Fruit fly (Drosophila melanogaster) whole organism, embryonic: ENCODE data around the gene CG2021.

Experiments
- Adf1 ChIP-seq: fragments of 200-800 bp; sonication (Bioruptor generic); IDR thresholded peaks from 2 replicates; pipeline ENCODE4 v1.3.6; 2022; ENCODE audit warnings: missing biosample characterization, missing genetic modification characterization
- Atf6 ChIP-seq: fragments of 200-800 bp; sonication (Bioruptor generic); IDR thresholded peaks from 2 replicates; pipeline ENCODE4 v1.3.6; 2022; ENCODE audit warnings: missing biosample characterization, missing genetic modification characterization
- CG10366 ChIP-seq: fragments of 200-800 bp; sonication (Bioruptor generic); IDR thresholded peaks from 2 replicates; pipeline ENCODE4 v1.3.6; 2022; ENCODE audit warnings: missing biosample characterization, missing genetic modification characterization
- CG10431 ChIP-seq: fragments of 200-800 bp; sonication (Bioruptor generic); optimal IDR thresholded peaks from 3 replicates; lab custom pipeline; 2018; ENCODE audit warnings: missing biosample characterization, mild to moderate bottlenecking, missing genetic modification characterization
- CG10979 ChIP-seq: fragments of 200-800 bp; sonication (Bioruptor generic); optimal IDR thresholded peaks from 2 replicates; lab custom pipeline; 2018; ENCODE audit warnings: missing biosample characterization, mild to moderate bottlenecking, missing genetic modification characterization, moderate library complexity
- CG11696 ChIP-seq: fragments of 200-800 bp; sonication (Bioruptor generic); IDR thresholded peaks from 2 replicates; pipeline ENCODE4 v1.3.6; 2022; ENCODE audit warnings: missing biosample characterization, missing genetic modification characterization
- CG17359 ChIP-seq: fragments of 200-800 bp; sonication (Bioruptor generic); optimal IDR thresholded peaks from 3 replicates; lab custom pipeline; 2018; ENCODE audit warnings: missing biosample characterization, mild to moderate bottlenecking, missing genetic modification characterization, moderate library complexity
- CG2120 ChIP-seq: fragments of 200-800 bp; sonication (Bioruptor generic); optimal IDR thresholded peaks from 3 replicates; lab custom pipeline; 2016; ENCODE audit warnings: missing biosample characterization, missing genetic modification characterization
- CG2712 ChIP-seq: fragments of 200-800 bp; optimal IDR thresholded peaks from 3 replicates; lab custom pipeline; 2019; ENCODE audit warnings: missing biosample characterization, mild to moderate bottlenecking, missing genetic modification characterization, moderate library complexity
- CG30431 ChIP-seq: fragments of 200-800 bp; sonication (Bioruptor generic); optimal IDR thresholded peaks from 2 replicates; lab custom pipeline; 2017; ENCODE audit warnings: missing biosample characterization, missing genetic modification characterization
- CG3065 ChIP-seq: fragments of 200-800 bp; sonication (Bioruptor generic); optimal IDR thresholded peaks from 2 replicates; lab custom pipeline; 2016; ENCODE audit warnings: missing biosample characterization, missing genetic modification characterization
- CG31441 ChIP-seq: fragments of 200-800 bp; sonication (Bioruptor generic); IDR thresholded peaks from 2 replicates; pipeline ENCODE4 v1.3.6; 2022; ENCODE audit warnings: missing biosample characterization, missing genetic modification characterization
- CG3838 ChIP-seq: fragments of 200-800 bp; sonication (Bioruptor generic); optimal IDR thresholded peaks from 3 replicates; lab custom pipeline; 2016; ENCODE audit warnings: missing biosample characterization, missing genetic modification characterization
- CG4328 ChIP-seq: fragments of 200-800 bp; sonication (Bioruptor generic); optimal IDR thresholded peaks from 3 replicates; lab custom pipeline; 2017; ENCODE audit warnings: missing biosample characterization, missing genetic modification reagents, missing genetic modification characterization
- CG4854 ChIP-seq: fragments of 200-800 bp; sonication (Bioruptor generic); optimal IDR thresholded peaks from 2 replicates; lab custom pipeline; 2016; ENCODE audit warnings: missing biosample characterization, missing genetic modification characterization, inconsistent platforms
- CG8089 ChIP-seq: fragments of 200-800 bp; sonication (Bioruptor generic); optimal IDR thresholded peaks from 3 replicates; lab custom pipeline; 2016; ENCODE audit warnings: missing biosample characterization, missing genetic modification characterization
- CG9817 ChIP-seq: fragments of 200-800 bp; sonication (Bioruptor generic); optimal IDR thresholded peaks from 2 replicates; lab custom pipeline; 2018; ENCODE audit warnings: missing biosample characterization, mild to moderate bottlenecking, missing genetic modification characterization, moderate library complexity
- CG9876 ChIP-seq: fragments of 200-800 bp; sonication (Bioruptor generic); optimal IDR thresholded peaks from 2 replicates; lab custom pipeline; 2016; ENCODE audit warnings: missing biosample characterization, missing genetic modification characterization
- Gsc ChIP-seq: fragments of 200-800 bp; sonication (Bioruptor generic); IDR thresholded peaks from 2 replicates; pipeline ENCODE4 v1.3.6; 2022; ENCODE audit warnings: missing biosample characterization, missing genetic modification characterization
- HHEX ChIP-seq: fragments of 200-800 bp; sonication (Bioruptor generic); optimal IDR thresholded peaks from 3 replicates; lab custom pipeline; 2017; ENCODE audit warnings: missing biosample characterization, mild to moderate bottlenecking, missing genetic modification characterization, missing genetic modification reagents
- Jarid2 ChIP-seq: fragments of 200-800 bp; sonication (Bioruptor generic); optimal IDR thresholded peaks from 3 replicates; lab custom pipeline; 2017; ENCODE audit warnings: mild to moderate bottlenecking, missing biosample characterization, missing genetic modification reagents, missing genetic modification characterization
- Lhr ChIP-seq: fragments of 200-800 bp; sonication (Bioruptor generic); optimal IDR thresholded peaks from 3 replicates; lab custom pipeline; 2017; ENCODE audit warnings: mild to moderate bottlenecking, missing biosample characterization, missing genetic modification reagents, missing genetic modification characterization
- MESR4 ChIP-seq: fragments of 200-800 bp; sonication (Bioruptor generic); optimal IDR thresholded peaks from 2 replicates; lab custom pipeline; 2018; ENCODE audit warnings: missing biosample characterization, mild to moderate bottlenecking, missing genetic modification characterization, moderate library complexity
- Meics ChIP-seq: fragments of 200-800 bp; sonication (Bioruptor generic); optimal IDR thresholded peaks from 2 replicates; lab custom pipeline; 2017; ENCODE audit warnings: missing biosample characterization, mild to moderate bottlenecking, missing genetic modification characterization
- Spps ChIP-seq: fragments of 200-800 bp; sonication (Bioruptor generic); optimal IDR thresholded peaks from 2 replicates; lab custom pipeline; 2018; ENCODE audit warnings: missing biosample characterization, mild to moderate bottlenecking, missing genetic modification characterization
- ab ChIP-seq: fragments of 200-800 bp; sonication (Bioruptor generic); optimal IDR thresholded peaks from 2 replicates; lab custom pipeline; 2016; ENCODE audit warnings: missing biosample characterization, missing genetic modification characterization
- ato ChIP-seq: fragments of 200-800 bp; sonication (Bioruptor generic); IDR thresholded peaks from 2 replicates; pipeline ENCODE4 v1.3.6; 2022; ENCODE audit warnings: missing biosample characterization, missing genetic modification characterization; ENCODE audit not compliant: partially characterized antibody
- az2 ChIP-seq: fragments of 200-800 bp; sonication (Bioruptor generic); optimal IDR thresholded peaks from 3 replicates; lab custom pipeline; 2016; ENCODE audit warnings: missing biosample characterization, missing genetic modification characterization
- bbx ChIP-seq: fragments of 200-800 bp; sonication (Bioruptor generic); IDR thresholded peaks from 2 replicates; pipeline ENCODE4 v1.3.6; 2022; ENCODE audit warnings: missing biosample characterization, missing genetic modification characterization; ENCODE audit not compliant: partially characterized antibody
- btn ChIP-seq: fragments of 200-800 bp; sonication (Bioruptor generic); optimal IDR thresholded peaks from 2 replicates; lab custom pipeline; 2016; ENCODE audit warnings: missing biosample characterization, missing genetic modification characterization
- cas ChIP-seq: fragments of 200-800 bp; sonication (Bioruptor generic); IDR thresholded peaks from 2 replicates; pipeline ENCODE4 v1.3.6; 2022; ENCODE audit warnings: missing biosample characterization, missing genetic modification characterization
- chif ChIP-seq, 2 experiments: fragments of 200-800 bp; sonication (Bioruptor generic); optimal IDR thresholded peaks; 3 replicates each; lab custom pipeline; 2016; ENCODE audit warnings: missing biosample characterization in 2 of 2, missing genetic modification characterization in 2 of 2
- chinmo ChIP-seq: fragments of 200-800 bp; sonication (Bioruptor generic); IDR thresholded peaks from 4 replicates; pipeline ENCODE4 v1.3.6; 2022; ENCODE audit warnings: missing biosample characterization, missing genetic modification characterization; ENCODE audit not compliant: partially characterized antibody
- corto ChIP-seq: fragments of 200-800 bp; sonication (Bioruptor generic); optimal IDR thresholded peaks from 2 replicates; lab custom pipeline; 2016; ENCODE audit warnings: missing biosample characterization, mild to moderate bottlenecking, missing genetic modification characterization, moderate library complexity
- da ChIP-seq: fragments of 200-800 bp; sonication (Bioruptor generic); optimal IDR thresholded peaks from 2 replicates; lab custom pipeline; 2016; ENCODE audit warnings: missing biosample characterization, missing genetic modification characterization
- grn ChIP-seq: fragments of 200-800 bp; sonication (Bioruptor generic); optimal IDR thresholded peaks from 3 replicates; lab custom pipeline; 2017; ENCODE audit warnings: missing biosample characterization, missing genetic modification characterization
- h ChIP-seq: fragments of >200 bp; optimal IDR thresholded peaks from 2 replicates; lab custom pipeline; 2017
- hb ChIP-seq: fragments of 200-800 bp; sonication (Bioruptor generic); IDR thresholded peaks from 3 replicates; pipeline ENCODE4 v1.3.6; 2022; ENCODE audit warnings: missing biosample characterization, missing genetic modification characterization; ENCODE audit not compliant: partially characterized antibody
- hkb ChIP-seq, 2 experiments: fragments of 200-800 bp in 1 of 2; fragments of >200 bp in 1 of 2; sonication (Bioruptor generic) in 1 of 2; IDR thresholded peaks in 1 of 2; optimal IDR thresholded peaks in 1 of 2; 2 replicates each; pipeline versions ENCODE4 v1.3.6 to Lab custom; 2017 to 2022; ENCODE audit warnings: missing biosample characterization in 1 of 2, missing genetic modification characterization in 1 of 2
- jumu ChIP-seq: fragments of 200-800 bp; sonication (Bioruptor generic); optimal IDR thresholded peaks from 3 replicates; lab custom pipeline; 2016; ENCODE audit warnings: missing biosample characterization, missing genetic modification characterization
- ken ChIP-seq: fragments of 200-800 bp; sonication (Bioruptor generic); IDR thresholded peaks from 3 replicates; pipeline ENCODE4 v1.3.6; 2022; ENCODE audit warnings: missing biosample characterization, missing genetic modification characterization
- maf-S ChIP-seq: fragments of 200-800 bp; sonication (Bioruptor generic); optimal IDR thresholded peaks from 2 replicates; lab custom pipeline; 2016; ENCODE audit warnings: missing biosample characterization, missing genetic modification characterization
- schlank ChIP-seq: fragments of 200-800 bp; sonication (Bioruptor generic); optimal IDR thresholded peaks from 2 replicates; lab custom pipeline; 2018; ENCODE audit warnings: missing biosample characterization, mild to moderate bottlenecking, missing genetic modification characterization
- sens ChIP-seq: fragments of 200-800 bp; sonication (Bioruptor generic); peaks from one replicate; lab custom pipeline; 2016; ENCODE audit warnings: missing biosample characterization, missing genetic modification characterization
- twi ChIP-seq: fragments of 200-800 bp; optimal IDR thresholded peaks from 2 replicates; lab custom pipeline; 2019; ENCODE audit warnings: missing biosample characterization, mild to moderate bottlenecking, missing genetic modification characterization, moderate library complexity
- z ChIP-seq: fragments of 200-800 bp; sonication (Bioruptor generic); IDR thresholded peaks from 3 replicates; pipeline ENCODE4 v1.3.6; 2022; ENCODE audit warnings: missing biosample characterization, missing genetic modification characterization
- zf30C ChIP-seq: fragments of 200-800 bp; sonication (Bioruptor generic); optimal IDR thresholded peaks from 3 replicates; lab custom pipeline; 2018; ENCODE audit warnings: missing biosample characterization, mild to moderate bottlenecking, missing genetic modification characterization
- zfh1 ChIP-seq: fragments of 200-800 bp; sonication (Bioruptor generic); IDR thresholded peaks from 3 replicates; pipeline ENCODE4 v1.3.6; 2022; ENCODE audit warnings: missing biosample characterization, missing genetic modification characterization

CG2021 gene

dm6 chr3L:1797005-1797404, 19.8 kb upstream of the CG2021 start, which contains the start of gene CG12020:
CG12020 (plus strand) TSS chr3L:1797305.
- TF ChIP-seq schlank (tag; lab: Kevin White, UChicago) (no peak), sens (peak; percentile 28)

dm6 chr3L:1794943-1795696, 17.9 kb upstream of the CG2021 start, which contains the start of the genes alpha-Spec, dlt and Cdc37:
alpha-Spec (minus strand) TSS chr3L:1795328.
dlt (minus strand) TSS chr3L:1795328.
Cdc37 (plus strand) TSS chr3L:1795392.
- TF ChIP-seq hb (GFP tag; lab: Robert Waterston, UW), result peak; percentile 65
- TF ChIP-seq ato, result peak; percentile 59
- no peak for TF ChIP-seq Jarid2 (GFP tag; lab: Kevin White, UChicago)
- TF ChIP-seq CG9817, result no peak
- TF ChIP-seq Atf6 (GFP tag; lab: Robert Waterston, UW), result no peak
- no peak for TF ChIP-seq corto
- no peak for TF ChIP-seq Meics (GFP tag; lab: Kevin White, UChicago)
- no peak for TF ChIP-seq Gsc (GFP tag; lab: Robert Waterston, UW)
- no peak for TF ChIP-seq Spps (tag; lab: Kevin White, UChicago)
- no peak for TF ChIP-seq az2 (GFP tag; lab: Kevin White, UChicago)
- no peak for TF ChIP-seq CG11696
- peak; percentile 20 for TF ChIP-seq CG17359
- TF ChIP-seq chif (GFP tag; optimal IDR thresholded peaks at IDR 0.05; lab: Kevin White, UChicago), result peak in 1 of 2 experiments; percentile 32
- peak; percentile 9 for TF ChIP-seq CG8089 (GFP tag; lab: Kevin White, UChicago)
- no peak for TF ChIP-seq CG4328 (GFP tag; lab: Kevin White, UChicago)
- TF ChIP-seq MESR4, result peak; percentile 63
- no peak for TF ChIP-seq HHEX
- TF ChIP-seq maf-S, result no peak
- peak; percentile 88 for TF ChIP-seq chinmo (GFP tag; lab: Robert Waterston, UW)
- no peak for TF ChIP-seq ken (GFP tag; lab: Robert Waterston, UW)
- TF ChIP-seq CG10979 (tag; lab: Kevin White, UChicago), result peak; percentile 1
- peak; percentile 59 for TF ChIP-seq CG10431 (GFP tag; lab: Kevin White, UChicago)
- peak; percentile 39 for TF ChIP-seq hkb (optimal IDR thresholded peaks at IDR 0.05; lab: Kevin White, UChicago)
- no peak for TF ChIP-seq hkb (GFP tag; IDR thresholded peaks at IDR 0.05; lab: Robert Waterston, UW)
- no peak for TF ChIP-seq jumu (GFP tag; lab: Kevin White, UChicago)
- peak; percentile 20 for TF ChIP-seq CG4854
- no peak for TF ChIP-seq da (GFP tag; lab: Kevin White, UChicago)
- TF ChIP-seq Lhr (GFP tag; lab: Kevin White, UChicago), result no peak
- TF ChIP-seq CG2712 (tag; lab: Kevin White, UChicago), result peak; percentile 66
- no peak for TF ChIP-seq CG30431 (GFP tag; lab: Kevin White, UChicago)
- TF ChIP-seq btn, result no peak
- no peak for TF ChIP-seq twi (tag; lab: Kevin White, UChicago)
- TF ChIP-seq CG3838 (GFP tag; lab: Kevin White, UChicago), result no peak
- no peak for TF ChIP-seq CG3065
- no peak for TF ChIP-seq zf30C (GFP tag; lab: Kevin White, UChicago)
- TF ChIP-seq CG2120 (GFP tag; lab: Kevin White, UChicago), result peak; percentile 1
- TF ChIP-seq zfh1, result peak; percentile 26; the same call in 1 of the 3 replicates
- no peak for TF ChIP-seq z
- TF ChIP-seq cas, result no peak
- no peak for TF ChIP-seq CG10366 (GFP tag; lab: Robert Waterston, UW)
- no peak for TF ChIP-seq grn
- no peak for TF ChIP-seq CG31441 (GFP tag; lab: Robert Waterston, UW)
- TF ChIP-seq bbx, result peak; percentile 60
- no peak for TF ChIP-seq h (lab: Kevin White, UChicago)
- TF ChIP-seq CG9876 (GFP tag; lab: Kevin White, UChicago), result no peak
- no peak for TF ChIP-seq Adf1 (GFP tag; lab: Robert Waterston, UW)
- TF ChIP-seq ab (GFP tag; lab: Kevin White, UChicago), result no peak
